Worm (Caenorhabditis elegans): Measurements from ENCODE around the gene C07G1.7.

The C07G1.7 gene

ce11 chrIV:8161774-8162173 is 49.9 kb downstream of the C07G1.7 start:
- TF ChIP-seq cnd-1 (tag; optimal IDR thresholded peaks at IDR 0.05) (no peak), unc-39 (tag; optimal IDR thresholded peaks at IDR 0.05) (no peak), nhr-237 (tag; optimal IDR thresholded peaks at IDR 0.05) (no peak), nhr-12 (tag; optimal IDR thresholded peaks at IDR 0.05) (no peak), elt-3 (tag; optimal IDR thresholded peaks at IDR 0.05) (no peak), M03D4.4 (tag; optimal IDR thresholded peaks at IDR 0.05) (no peak), mls-2 (tag; optimal IDR thresholded peaks at IDR 0.05) (no peak), sptf-1 (tag; optimal IDR thresholded peaks at IDR 0.05) (no peak), lsy-2 (tag; optimal IDR thresholded peaks at IDR 0.05) (no peak), unc-120 (tag; optimal IDR thresholded peaks at IDR 0.05; ENCODE audit: poor library complexity, severe bottlenecking) (no peak), ces-1 (GFP tag; optimal IDR thresholded peaks at IDR 0.05) (no peak), lin-13 (tag; optimal IDR thresholded peaks at IDR 0.05) (no peak), nhr-28 (tag; optimal IDR thresholded peaks at IDR 0.05) (no peak), zip-8 (tag; optimal IDR thresholded peaks at IDR 0.05) (no peak), nhr-2 (tag; optimal IDR thresholded peaks at IDR 0.05) (no peak), unc-62 (GFP tag; optimal IDR thresholded peaks at IDR 0.05) (no peak), hlh-1 (tag; optimal IDR thresholded peaks at IDR 0.05) (no peak), ham-2 (GFP tag; optimal IDR thresholded peaks at IDR 0.05) (no peak), ceh-83 (GFP tag; optimal IDR thresholded peaks at IDR 0.05) (no peak), snpc-4 (tag; optimal IDR thresholded peaks at IDR 0.05) (no peak)

Data from whole organism, mixed stage, embryonic.